Worm (Caenorhabditis elegans) whole organism, late embryonic: ENCODE data around the gene H40L08.7.

ENCODE experiments used
- K02D7.2 ChIP-seq: sonication (generic microtip); optimal IDR thresholded peaks from 2 replicates; lab custom pipeline; 2017; ENCODE audit warnings: mild to moderate bottlenecking, missing genetic modification characterization, missing compliant biosample characterization
- ama-1 ChIP-seq: fragments of 150-350 bp; optimal IDR thresholded peaks from 2 replicates; lab custom pipeline; 2014
- ceh-14 ChIP-seq: sonication (generic microtip); optimal IDR thresholded peaks from 2 replicates; lab custom pipeline; 2016; ENCODE audit warnings: missing genotype, missing genetic modification characterization, missing compliant biosample characterization
- ceh-19 ChIP-seq: fragments of 200-800 bp; sonication (Bioruptor generic); optimal IDR thresholded peaks from 2 replicates; lab custom pipeline; 2018; ENCODE audit warnings: mild to moderate bottlenecking, missing genetic modification characterization, missing compliant biosample characterization
- ceh-30 ChIP-seq: fragments of 150-350 bp; optimal IDR thresholded peaks from 2 replicates; lab custom pipeline; 2014; ENCODE audit warnings: missing biosample characterization, missing genetic modification characterization
- ceh-31 ChIP-seq: sonication (generic microtip); optimal IDR thresholded peaks from 2 replicates; lab custom pipeline; 2016; ENCODE audit warnings: missing genetic modification characterization, missing compliant biosample characterization
- ceh-34 ChIP-seq: sonication (generic microtip); optimal IDR thresholded peaks from 2 replicates; lab custom pipeline; 2016; ENCODE audit warnings: mild to moderate bottlenecking, missing genetic modification characterization, missing compliant biosample characterization
- ceh-48 ChIP-seq: sonication (generic microtip); optimal IDR thresholded peaks from 2 replicates; lab custom pipeline; 2016; ENCODE audit warnings: missing genetic modification characterization, inconsistent platforms, missing compliant biosample characterization
- ceh-9 ChIP-seq: sonication (generic microtip); optimal IDR thresholded peaks from 2 replicates; lab custom pipeline; 2016; ENCODE audit warnings: mild to moderate bottlenecking, missing genetic modification characterization, inconsistent platforms, missing compliant biosample characterization
- dmd-4 ChIP-seq: sonication (generic microtip); optimal IDR thresholded peaks from 2 replicates; lab custom pipeline; 2016; ENCODE audit warnings: borderline replicate concordance, missing genetic modification characterization, missing compliant biosample characterization
- ets-4 ChIP-seq: sonication (generic microtip); optimal IDR thresholded peaks from 2 replicates; lab custom pipeline; 2016; ENCODE audit warnings: missing genetic modification characterization, missing compliant biosample characterization
- eyg-1 ChIP-seq: sonication (generic microtip); optimal IDR thresholded peaks from 2 replicates; lab custom pipeline; 2016; ENCODE audit warnings: missing genotype, missing genetic modification characterization, missing compliant biosample characterization
- gmeb-2 ChIP-seq: sonication (generic microtip); optimal IDR thresholded peaks from 2 replicates; lab custom pipeline; 2016; ENCODE audit warnings: missing genetic modification characterization, inconsistent platforms, missing compliant biosample characterization
- hlh-30 ChIP-seq: sonication (generic microtip); optimal IDR thresholded peaks from 2 replicates; lab custom pipeline; 2017; ENCODE audit warnings: antibody characterized with exemption, missing genetic modification characterization, missing compliant biosample characterization; ENCODE audit not compliant: insufficient read depth
- hlh-6 ChIP-seq: sonication (generic microtip); optimal IDR thresholded peaks from 2 replicates; lab custom pipeline; 2016; ENCODE audit warnings: missing genotype, missing genetic modification characterization, missing compliant biosample characterization
- lim-6 ChIP-seq: sonication (generic microtip); optimal IDR thresholded peaks from 2 replicates; lab custom pipeline; 2016; ENCODE audit warnings: missing genetic modification characterization, missing compliant biosample characterization
- mec-3 ChIP-seq: sonication (generic microtip); optimal IDR thresholded peaks from 2 replicates; lab custom pipeline; 2016; ENCODE audit warnings: borderline replicate concordance, missing genetic modification characterization, missing compliant biosample characterization
- nfya-1 ChIP-seq: sonication (generic microtip); optimal IDR thresholded peaks from 2 replicates; lab custom pipeline; 2017; ENCODE audit warnings: missing genetic modification characterization, mild to moderate bottlenecking, missing compliant biosample characterization, antibody characterized with exemption, moderate library complexity
- nhr-11 ChIP-seq: fragments of 150-350 bp; optimal IDR thresholded peaks from 2 replicates; lab custom pipeline; 2014; ENCODE audit warnings: missing biosample characterization, missing genetic modification characterization
- nhr-232 ChIP-seq: sonication (generic microtip); optimal IDR thresholded peaks from 2 replicates; lab custom pipeline; 2016; ENCODE audit warnings: missing genetic modification characterization, missing compliant biosample characterization
- npax-4 ChIP-seq: sonication (generic microtip); optimal IDR thresholded peaks from 2 replicates; lab custom pipeline; 2016; ENCODE audit warnings: missing genetic modification characterization, missing compliant biosample characterization
- pax-1 ChIP-seq: fragments of 150-350 bp; optimal IDR thresholded peaks from 2 replicates; lab custom pipeline; 2014; ENCODE audit warnings: missing biosample characterization, missing genetic modification characterization
- pros-1 ChIP-seq: fragments of 150-350 bp; optimal IDR thresholded peaks from 2 replicates; lab custom pipeline; 2014; ENCODE audit warnings: missing biosample characterization, missing genetic modification reagents, missing genetic modification characterization
- ref-2 ChIP-seq: sonication (generic microtip); optimal IDR thresholded peaks from 2 replicates; lab custom pipeline; 2016; ENCODE audit warnings: missing genetic modification characterization, missing compliant biosample characterization
- rnt-1 ChIP-seq: sonication (generic microtip); optimal IDR thresholded peaks from 2 replicates; lab custom pipeline; 2016; ENCODE audit warnings: missing genetic modification characterization, missing compliant biosample characterization
- sdc-2 ChIP-seq: sonication (generic microtip); optimal IDR thresholded peaks from 2 replicates; lab custom pipeline; 2016; ENCODE audit warnings: missing genotype, missing genetic modification characterization, missing compliant biosample characterization
- sox-2 ChIP-seq: fragments of 200-800 bp; sonication (Bioruptor generic); IDR thresholded peaks from 2 replicates; pipeline ENCODE4 v1.3.6; 2022; ENCODE audit warnings: missing genetic modification reagents, missing genetic modification characterization, missing compliant biosample characterization
- tbx-7 ChIP-seq: sonication (generic microtip); optimal IDR thresholded peaks from 2 replicates; lab custom pipeline; 2016; ENCODE audit warnings: missing genotype, missing genetic modification characterization, missing compliant biosample characterization
- ttx-3 ChIP-seq: sonication (generic microtip); optimal IDR thresholded peaks from 2 replicates; lab custom pipeline; 2016; ENCODE audit warnings: missing genetic modification reagents, missing genetic modification characterization, missing compliant biosample characterization
- unc-3 ChIP-seq, 2 experiments: fragments of 200-800 bp in 1 of 2; sonication (Bioruptor generic) in 1 of 2; sonication (generic microtip) in 1 of 2; conservative IDR thresholded peaks in 1 of 2; optimal IDR thresholded peaks in 1 of 2; 2 replicates each; pipeline versions ENCODE4 v1.3.6 to Lab custom; 2016 to 2022; ENCODE audit warnings: missing compliant biosample characterization in 2 of 2, missing genetic modification characterization in 2 of 2, missing genetic modification reagents in 1 of 2
- unc-42 ChIP-seq: sonication (generic microtip); optimal IDR thresholded peaks from 2 replicates; lab custom pipeline; 2016; ENCODE audit warnings: missing genotype, missing genetic modification characterization, missing compliant biosample characterization
- unc-55 ChIP-seq: sonication (generic microtip); optimal IDR thresholded peaks from 2 replicates; lab custom pipeline; 2017; ENCODE audit warnings: missing biosample characterization, missing genetic modification reagents, missing genetic modification characterization
- unc-86 ChIP-seq: sonication (generic microtip); optimal IDR thresholded peaks from 2 replicates; lab custom pipeline; 2016; ENCODE audit warnings: missing genetic modification characterization, missing compliant biosample characterization

H40L08.7 gene

ce11 chrX:15053223-15053933, 24.2 kb downstream of the H40L08.7 start, which contains the start of gene H03G16.1:
Gene H03G16.1, plus strand, starts transcription at chrX:15053883.
- TF ChIP-seq dmd-4 = no peak
- TF ChIP-seq tbx-7 (tag; lab: Kevin White, UChicago) = no peak
- no peak for TF ChIP-seq gmeb-2 (tag; lab: Kevin White, UChicago)
- TF ChIP-seq sox-2 (GFP tag; lab: Robert Waterston, UW) = no peak
- no peak for TF ChIP-seq mec-3 (tag; lab: Kevin White, UChicago)
- no peak for TF ChIP-seq unc-55 (GFP tag; lab: Kevin White, UChicago)
- TF ChIP-seq ttx-3 (tag; lab: Kevin White, UChicago) = no peak
- no peak for TF ChIP-seq npax-4 (tag; lab: Kevin White, UChicago)
- TF ChIP-seq ama-1 (lab: Kevin White, UChicago) = no peak
- no peak for TF ChIP-seq ceh-48 (tag; lab: Kevin White, UChicago)
- no peak for TF ChIP-seq unc-86 (tag; lab: Kevin White, UChicago)

ce11 chrX:15052385-15052784, 25.2 kb downstream of the H40L08.7 start, which contains the start of gene H03G16.6:
Gene H03G16.6, plus strand, starts transcription at chrX:15052685.
- TF ChIP-seq K02D7.2 = no peak
- no peak for TF ChIP-seq nfya-1 (tag; lab: Kevin White, UChicago)
- no peak for TF ChIP-seq ama-1 (lab: Kevin White, UChicago)
- TF ChIP-seq eyg-1 (tag; lab: Kevin White, UChicago) = no peak
- TF ChIP-seq ceh-9 (tag; lab: Kevin White, UChicago) = no peak
- TF ChIP-seq dmd-4 = no peak

- TF ChIP-seq unc-3 (GFP tag; conservative IDR thresholded peaks at IDR 0.05; lab: Robert Waterston, UW) (no peak), unc-3 (tag; optimal IDR thresholded peaks at IDR 0.05; lab: Kevin White, UChicago) (no peak), sdc-2 (tag; lab: Kevin White, UChicago) (no peak), unc-42 (tag; lab: Kevin White, UChicago) (no peak), nhr-232 (tag; lab: Kevin White, UChicago) (no peak), mec-3 (tag; lab: Kevin White, UChicago) (no peak), ceh-14 (tag; lab: Kevin White, UChicago) (no peak), pax-1 (tag; lab: Kevin White, UChicago) (no peak), ceh-34 (no peak), lim-6 (tag; lab: Kevin White, UChicago) (no peak), ceh-31 (no peak), eyg-1 (tag; lab: Kevin White, UChicago) (no peak), rnt-1 (tag; lab: Kevin White, UChicago) (no peak), ceh-30 (tag; lab: Kevin White, UChicago) (no peak)
Measured at ce11 chrX:15050006-15050405, 27.5 kb downstream of the H40L08.7 start.

ce11 chrX:15047541-15047940, 30.0 kb downstream of the H40L08.7 start:
- TF ChIP-seq ceh-31 (no peak), ceh-19 (GFP tag; lab: Kevin White, UChicago) (no peak), ceh-34 (no peak), ets-4 (tag; lab: Kevin White, UChicago) (no peak), sox-2 (GFP tag; lab: Robert Waterston, UW) (no peak), pros-1 (tag; lab: Kevin White, UChicago) (no peak), hlh-6 (tag; lab: Kevin White, UChicago) (no peak), nhr-11 (tag; lab: Kevin White, UChicago) (no peak), nfya-1 (tag; lab: Kevin White, UChicago) (no peak), ttx-3 (tag; lab: Kevin White, UChicago) (no peak), ref-2 (tag; lab: Kevin White, UChicago) (no peak), hlh-30 (tag; lab: Kevin White, UChicago) (no peak), gmeb-2 (tag; lab: Kevin White, UChicago) (no peak)
